Worm (Caenorhabditis elegans) whole organism, mixed stage, embryonic: ENCODE results near the gene ZK945.7.

Source experiments
- M03D4.4 ChIP-seq: sonication (generic microtip); optimal IDR thresholded peaks from 2 replicates; lab custom pipeline; 2017; ENCODE audit warnings: mild to moderate bottlenecking, missing genetic modification characterization, missing compliant biosample characterization
- bed-3 ChIP-seq: fragments of 200-800 bp; sonication (Bioruptor generic); optimal IDR thresholded peaks from 3 replicates; lab custom pipeline; 2018; ENCODE audit warnings: mild to moderate bottlenecking, missing genetic modification characterization, moderate library complexity, missing compliant biosample characterization
- blmp-1 ChIP-seq: fragments of 150-350 bp; optimal IDR thresholded peaks from 2 replicates; lab custom pipeline; 2014; ENCODE audit warnings: missing biosample characterization, missing genetic modification characterization
- ceh-83 ChIP-seq: fragments of 200-800 bp; sonication (Bioruptor generic); optimal IDR thresholded peaks from 2 replicates; lab custom pipeline; 2018; ENCODE audit warnings: mild to moderate bottlenecking, missing genetic modification characterization, missing compliant biosample characterization
- ces-1 ChIP-seq: fragments of 150-350 bp; optimal IDR thresholded peaks from 2 replicates; lab custom pipeline; 2014; ENCODE audit warnings: missing biosample characterization, missing genetic modification reagents, missing genetic modification characterization
- cnd-1 ChIP-seq: fragments of 200-800 bp; sonication (Bioruptor generic); optimal IDR thresholded peaks from 2 replicates; lab custom pipeline; 2018; ENCODE audit warnings: mild to moderate bottlenecking, missing genetic modification characterization, missing compliant biosample characterization
- drap-1 ChIP-seq: fragments of 200-800 bp; sonication (Bioruptor generic); optimal IDR thresholded peaks from 3 replicates; lab custom pipeline; 2018; ENCODE audit warnings: mild to moderate bottlenecking, missing genetic modification characterization, missing compliant biosample characterization
- elt-1 ChIP-seq: sonication (generic microtip); optimal IDR thresholded peaks from 2 replicates; lab custom pipeline; 2017; ENCODE audit warnings: missing genetic modification characterization, mild to moderate bottlenecking, missing compliant biosample characterization, antibody characterized with exemption, moderate library complexity, borderline replicate concordance; ENCODE audit not compliant: insufficient read depth
- elt-3 ChIP-seq: fragments of 150-350 bp; optimal IDR thresholded peaks from 2 replicates; lab custom pipeline; 2014; ENCODE audit warnings: missing biosample characterization, missing genetic modification characterization
- ham-2 ChIP-seq: fragments of 200-800 bp; sonication (Bioruptor generic); optimal IDR thresholded peaks from 2 replicates; lab custom pipeline; 2018; ENCODE audit warnings: mild to moderate bottlenecking, missing genetic modification characterization, missing compliant biosample characterization
- hlh-1 ChIP-seq: fragments of 150-350 bp; optimal IDR thresholded peaks from 2 replicates; lab custom pipeline; 2014; ENCODE audit warnings: missing biosample characterization, missing genetic modification reagents, missing genetic modification characterization
- lin-13 ChIP-seq: fragments of 150-350 bp; optimal IDR thresholded peaks from 2 replicates; lab custom pipeline; 2014; ENCODE audit warnings: missing biosample characterization, missing genetic modification characterization
- lin-32 ChIP-seq: fragments of 200-800 bp; sonication (Bioruptor generic); optimal IDR thresholded peaks from 2 replicates; lab custom pipeline; 2018; ENCODE audit warnings: mild to moderate bottlenecking, missing genetic modification characterization, missing compliant biosample characterization
- lsy-2 ChIP-seq: fragments of 150-350 bp; optimal IDR thresholded peaks from 2 replicates; lab custom pipeline; 2014; ENCODE audit warnings: missing biosample characterization, missing genetic modification characterization
- mab-5 ChIP-seq: fragments of 150-350 bp; optimal IDR thresholded peaks from 2 replicates; lab custom pipeline; 2014; ENCODE audit warnings: missing biosample characterization, missing genetic modification characterization
- mep-1 ChIP-seq: fragments of 150-350 bp; optimal IDR thresholded peaks from 2 replicates; lab custom pipeline; 2017; ENCODE audit warnings: missing biosample characterization, missing genetic modification reagents, missing genetic modification characterization, inconsistent platforms
- mls-2 ChIP-seq: sonication (generic microtip); optimal IDR thresholded peaks from 2 replicates; lab custom pipeline; 2016; ENCODE audit warnings: mild to moderate bottlenecking, missing genetic modification characterization, moderate library complexity, missing compliant biosample characterization
- nhr-12 ChIP-seq: fragments of 150-350 bp; optimal IDR thresholded peaks from 2 replicates; lab custom pipeline; 2014; ENCODE audit warnings: missing biosample characterization, missing genetic modification characterization
- nhr-2 ChIP-seq: fragments of 150-350 bp; optimal IDR thresholded peaks from 2 replicates; lab custom pipeline; 2014; ENCODE audit warnings: missing biosample characterization, missing genetic modification characterization
- nhr-237 ChIP-seq: fragments of 150-350 bp; optimal IDR thresholded peaks from 2 replicates; lab custom pipeline; 2014; ENCODE audit warnings: missing biosample characterization, missing genetic modification characterization
- nhr-28 ChIP-seq: fragments of 150-350 bp; optimal IDR thresholded peaks from 2 replicates; lab custom pipeline; 2014; ENCODE audit warnings: missing biosample characterization, missing genetic modification characterization
- nhr-76 ChIP-seq: sonication (generic microtip); optimal IDR thresholded peaks from 2 replicates; lab custom pipeline; 2017; ENCODE audit warnings: missing biosample characterization, missing genetic modification characterization
- pha-4 ChIP-seq: fragments of 150-350 bp; optimal IDR thresholded peaks from 2 replicates; lab custom pipeline; 2018; ENCODE audit warnings: missing biosample characterization, missing genetic modification reagents, missing genetic modification characterization
- snpc-4 ChIP-seq: fragments of 150-350 bp; optimal IDR thresholded peaks from 2 replicates; lab custom pipeline; 2014; ENCODE audit warnings: missing biosample characterization, missing genetic modification characterization
- sptf-1 ChIP-seq: sonication (generic microtip); optimal IDR thresholded peaks from 2 replicates; lab custom pipeline; 2017; ENCODE audit warnings: mild to moderate bottlenecking, missing genetic modification characterization, moderate library complexity, missing compliant biosample characterization
- tbx-8 ChIP-seq: fragments of 200-800 bp; sonication (Bioruptor generic); optimal IDR thresholded peaks from 2 replicates; lab custom pipeline; 2018; ENCODE audit warnings: mild to moderate bottlenecking, missing genetic modification characterization, moderate library complexity, missing compliant biosample characterization
- unc-120 ChIP-seq: sonication (generic microtip); optimal IDR thresholded peaks from 2 replicates; lab custom pipeline; 2017; ENCODE audit warnings: missing genetic modification characterization, missing compliant biosample characterization; ENCODE audit not compliant: poor library complexity, severe bottlenecking
- unc-39 ChIP-seq: fragments of 150-350 bp; optimal IDR thresholded peaks from 2 replicates; lab custom pipeline; 2014; ENCODE audit warnings: missing biosample characterization, missing genetic modification characterization
- ztf-11 ChIP-seq: fragments of 150-350 bp; optimal IDR thresholded peaks from 2 replicates; lab custom pipeline; 2014; ENCODE audit warnings: missing biosample characterization, missing genetic modification characterization

Gene ZK945.7

DNA sequence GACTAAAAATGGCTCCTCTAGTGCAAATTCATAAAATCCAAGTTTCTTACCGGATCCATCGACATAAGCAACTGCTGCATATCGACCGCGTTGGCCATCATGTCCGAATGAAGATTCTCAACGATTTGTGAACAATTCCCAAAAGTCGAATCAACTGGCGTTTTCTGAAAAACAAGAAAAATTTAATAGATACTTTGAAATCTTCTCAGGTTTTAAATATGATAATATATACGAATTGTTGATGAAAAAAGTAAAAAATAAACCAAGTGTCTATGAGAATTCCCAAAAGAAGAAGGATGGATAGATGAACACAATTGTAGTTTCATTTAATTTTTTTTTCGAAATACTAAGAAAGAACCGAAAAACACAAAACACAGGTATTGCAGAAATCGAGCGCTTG is 40.5 kb downstream of the ZK945.7 start, which contains the start of gene die-1:
Gene die-1, minus strand, starts transcription at position 101 of the 400 bp plus-strand sequence.
- TF ChIP-seq mab-5 (tag; lab: Kevin White, UChicago) (no peak), nhr-28 (tag; lab: Kevin White, UChicago) (no peak), ceh-83 (GFP tag; lab: Kevin White, UChicago) (no peak), ces-1 (no peak), blmp-1 (tag; lab: Kevin White, UChicago) (no peak), nhr-2 (tag; lab: Kevin White, UChicago) (no peak), tbx-8 (GFP tag; lab: Kevin White, UChicago) (no peak), nhr-12 (tag; lab: Kevin White, UChicago) (no peak), cnd-1 (tag; lab: Kevin White, UChicago) (no peak), unc-39 (tag; lab: Kevin White, UChicago) (no peak), nhr-76 (tag; lab: Kevin White, UChicago) (no peak), lin-13 (no peak), lin-32 (GFP tag; lab: Kevin White, UChicago) (no peak)

DNA sequence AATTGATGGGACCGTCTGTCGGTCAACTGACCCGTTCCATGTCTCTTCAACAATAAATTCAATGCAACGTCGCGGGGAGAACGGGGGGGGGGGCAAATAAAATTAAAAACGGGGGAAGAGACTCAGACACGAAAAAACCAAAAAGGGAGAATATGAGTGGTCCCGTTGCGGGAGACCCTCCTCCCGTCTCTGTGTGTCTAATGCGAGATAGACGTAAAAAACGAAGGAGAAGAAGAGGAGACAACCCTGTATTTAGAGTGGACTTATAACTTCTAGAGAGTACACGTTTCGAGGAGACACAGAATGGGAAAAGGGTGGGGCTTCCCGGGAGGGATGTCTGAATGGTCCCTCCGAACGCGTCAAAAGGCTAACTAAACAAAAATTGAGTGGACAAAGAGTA is 42.8 kb downstream of the ZK945.7 start:
- TF ChIP-seq nhr-12 (tag; lab: Kevin White, UChicago), result no peak
- peak; percentile 82 for TF ChIP-seq ces-1
- TF ChIP-seq ceh-83 (GFP tag; lab: Kevin White, UChicago), result no peak
- TF ChIP-seq snpc-4 (tag; lab: Kevin White, UChicago), result no peak
- no peak for TF ChIP-seq elt-1 (tag; lab: Kevin White, UChicago)
- peak; percentile 20 for TF ChIP-seq nhr-2 (tag; lab: Kevin White, UChicago)
- TF ChIP-seq lin-13, result no peak
- TF ChIP-seq bed-3 (GFP tag; lab: Kevin White, UChicago), result no peak
- TF ChIP-seq sptf-1 (tag; lab: Kevin White, UChicago), result peak; percentile 68
- TF ChIP-seq pha-4, result no peak
- TF ChIP-seq mep-1 (tag; lab: Kevin White, UChicago), result no peak
- no peak for TF ChIP-seq nhr-76 (tag; lab: Kevin White, UChicago)
- TF ChIP-seq M03D4.4, result peak; percentile 24
- no peak for TF ChIP-seq nhr-28 (tag; lab: Kevin White, UChicago)
- no peak for TF ChIP-seq elt-3 (tag; lab: Kevin White, UChicago)
- TF ChIP-seq hlh-1, result no peak
- TF ChIP-seq unc-120 (tag; lab: Kevin White, UChicago), result peak; percentile 39
- no peak for TF ChIP-seq lsy-2 (tag; lab: Kevin White, UChicago)
- peak; percentile 84 for TF ChIP-seq cnd-1 (tag; lab: Kevin White, UChicago)
- peak; percentile 38 for TF ChIP-seq drap-1
- no peak for TF ChIP-seq ztf-11 (tag; lab: Kevin White, UChicago)
- no peak for TF ChIP-seq tbx-8 (GFP tag; lab: Kevin White, UChicago)
- no peak for TF ChIP-seq nhr-237 (tag; lab: Kevin White, UChicago)
- peak; percentile 83 for TF ChIP-seq mls-2 (tag; lab: Kevin White, UChicago)
- TF ChIP-seq ham-2 (GFP tag; lab: Kevin White, UChicago), result peak; percentile 28
- TF ChIP-seq, all 35 proteins: peak for 9

DNA sequence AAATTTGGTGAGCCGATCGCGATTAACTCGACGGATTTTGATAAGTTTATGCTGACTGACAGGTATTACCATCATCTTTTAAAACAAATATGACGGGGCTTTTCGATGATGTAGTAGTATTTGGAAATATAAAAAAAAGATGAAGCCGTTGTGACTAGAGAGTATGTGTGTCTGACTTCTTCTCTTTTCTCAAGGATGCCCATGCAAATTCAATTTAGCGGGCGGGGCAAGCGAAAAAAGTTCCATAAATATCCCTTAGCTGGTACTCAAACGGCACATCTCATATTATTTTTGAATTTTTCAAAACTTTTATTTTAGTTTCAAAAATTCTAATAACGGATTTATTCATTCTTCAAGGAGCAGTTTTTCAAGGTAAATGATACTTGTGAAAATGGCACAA is 47.8 kb downstream of the ZK945.7 start, which contains the start of gene stg-1:
Gene stg-1, minus strand, starts transcription at position 153 of the 400 bp plus-strand sequence.
- TF ChIP-seq nhr-76 (tag; lab: Kevin White, UChicago), result no peak
- peak; percentile 66 for TF ChIP-seq ces-1
